Worm (Caenorhabditis elegans) whole organism, L4/young adult: Measurements from ENCODE around the gene btbd-10.

Experiments
- W03F9.2 ChIP-seq: fragments of 150-350 bp; optimal IDR thresholded peaks from 2 replicates; lab custom pipeline; 2014; ENCODE audit warnings: missing biosample characterization, missing genetic modification characterization
- dao-5 ChIP-seq: sonication (generic microtip); optimal IDR thresholded peaks from 2 replicates; lab custom pipeline; 2016; ENCODE audit warnings: missing genotype, missing genetic modification characterization, moderate library complexity, missing compliant biosample characterization
- him-1 ChIP-seq: sonication (generic microtip); optimal IDR thresholded peaks from 2 replicates; lab custom pipeline; 2016; ENCODE audit warnings: missing genotype, missing genetic modification reagents, missing genetic modification characterization, missing compliant biosample characterization

btbd-10 gene

DNA sequence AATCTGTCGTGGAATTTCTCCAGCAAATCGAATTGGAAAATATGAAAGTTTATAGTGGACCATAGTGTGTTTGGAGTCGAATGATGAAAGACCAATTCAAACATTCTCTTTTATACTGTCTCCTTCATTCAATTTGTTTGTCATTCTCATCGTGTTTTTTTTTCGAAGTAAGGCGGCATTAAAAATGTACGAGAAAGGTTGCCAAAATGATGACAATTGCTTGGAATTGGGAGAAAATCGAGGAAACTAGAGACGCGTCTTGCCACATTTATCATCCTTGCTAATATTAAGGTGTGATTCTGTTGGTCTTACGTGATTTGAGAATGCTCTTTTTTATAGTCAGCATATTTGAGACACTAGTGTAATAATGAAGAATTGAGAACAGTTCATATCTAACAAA is 30.1 kb downstream of the btbd-10 start, which contains the start of gene gst-30:
TSS of gene gst-30 (minus strand) at position 101 of the 400 bp plus-strand sequence.
- TF ChIP-seq him-1 (tag; lab: Kevin White, UChicago) (no peak), W03F9.2 (no peak), dao-5 (no peak)

DNA sequence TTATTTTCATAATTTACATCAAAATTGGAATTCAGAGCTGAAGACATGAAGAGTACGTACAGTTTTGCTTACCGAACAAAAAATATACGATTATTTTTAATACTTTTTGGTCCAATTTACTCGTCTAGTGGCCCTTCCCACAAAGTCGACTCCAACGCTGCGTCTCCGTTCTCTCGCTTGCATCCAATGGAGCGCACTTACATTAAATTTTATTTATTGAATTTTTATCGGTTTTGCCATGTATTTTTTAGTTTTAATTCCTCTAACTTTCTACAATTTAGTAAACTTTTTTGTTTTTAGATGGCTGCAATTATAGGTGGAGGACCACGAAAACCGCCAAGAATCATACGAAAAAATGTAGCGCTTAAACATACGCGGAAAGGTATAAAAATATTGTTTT is 30.7 kb downstream of the btbd-10 start, which contains the start of gene ZK546.5:
TSS of gene ZK546.5 (plus strand) at position 301 of the 400 bp plus-strand sequence.
- no peak for TF ChIP-seq him-1 (tag; lab: Kevin White, UChicago)
- TF ChIP-seq dao-5: no peak
- TF ChIP-seq W03F9.2: no peak

DNA sequence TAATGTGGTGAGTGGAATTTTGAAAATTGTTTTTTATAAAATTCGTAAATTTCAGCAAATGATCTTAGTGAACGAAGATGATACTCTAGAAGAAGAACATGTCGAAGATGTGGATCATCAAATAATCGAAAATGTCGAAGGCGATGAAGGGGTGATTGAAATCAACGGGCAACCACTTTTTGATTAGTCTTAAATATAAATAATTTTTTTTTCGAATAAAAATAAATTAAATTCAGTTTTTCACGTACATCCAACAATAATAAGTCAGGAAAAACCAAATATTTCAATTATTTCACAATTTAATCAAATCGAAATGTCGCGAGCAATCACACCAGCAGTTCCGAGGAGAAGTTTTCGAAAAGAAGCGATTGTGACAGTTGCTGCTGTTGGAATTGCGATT is 32.9 kb downstream of the btbd-10 start, which contains the start of gene ZK546.4:
TSS of gene ZK546.4 (plus strand) at position 301 of the 400 bp plus-strand sequence.
- TF ChIP-seq W03F9.2 (no peak), dao-5 (no peak), him-1 (tag; lab: Kevin White, UChicago) (no peak)

DNA sequence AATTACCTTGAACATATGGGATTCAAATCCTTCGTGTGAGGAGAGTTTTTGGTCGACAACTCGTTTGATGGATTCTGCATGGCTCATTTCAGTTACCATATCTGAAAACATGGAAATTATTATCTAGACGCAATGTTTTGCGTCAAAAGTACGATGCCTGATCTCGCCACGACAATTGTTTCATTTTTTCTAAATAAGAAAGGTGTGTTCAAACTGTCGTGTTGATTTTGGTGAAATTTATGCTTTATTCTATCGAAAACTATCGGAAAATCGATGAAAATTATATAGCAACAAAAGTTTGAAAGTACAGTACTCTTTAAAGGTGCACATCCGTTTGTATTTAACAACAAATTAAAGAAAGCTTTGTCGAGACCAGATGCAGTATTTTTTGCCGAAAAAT is 36.2 kb downstream of the btbd-10 start, which contains the start of gene cblc-1:
TSS of gene cblc-1 (minus strand) at position 101 of the 400 bp plus-strand sequence.
- TF ChIP-seq him-1 (tag; lab: Kevin White, UChicago) (no peak), dao-5 (no peak), W03F9.2 (no peak)

DNA sequence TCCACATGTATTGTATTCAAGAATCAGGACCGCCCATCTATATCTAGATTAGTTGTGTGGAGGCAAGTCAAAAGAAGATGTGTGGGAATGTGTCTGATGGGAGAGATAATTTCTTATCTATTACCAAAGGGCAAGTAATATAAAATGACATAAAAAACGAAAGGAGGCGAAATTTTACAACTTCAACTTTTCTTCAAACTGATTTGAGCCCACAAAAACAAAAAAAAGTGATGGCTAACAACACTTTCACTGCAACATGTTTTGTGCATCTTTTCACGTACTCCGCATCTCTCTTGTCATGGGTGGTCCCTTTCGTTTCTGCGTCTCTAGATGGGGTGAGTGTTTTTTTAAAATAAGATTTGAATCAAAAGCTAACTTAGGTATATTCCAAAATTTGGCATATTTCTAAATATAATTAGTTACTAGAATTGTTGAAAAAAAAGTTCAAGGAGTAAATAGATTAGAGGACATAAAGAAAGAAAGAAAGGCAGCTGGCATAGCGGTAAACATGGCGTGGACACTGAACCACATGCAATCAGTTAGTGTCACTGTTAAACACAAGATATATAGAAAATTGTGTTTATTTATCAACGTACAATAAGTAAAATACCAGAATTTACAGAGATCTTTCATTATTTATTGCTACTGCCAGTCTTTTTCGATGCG is 36.9 kb downstream of the btbd-10 start, which contains the start of gene ZK546.19:
TSS of gene ZK546.19 (plus strand) at position 186 of the 666 bp plus-strand sequence.
- TF ChIP-seq him-1 (tag; lab: Kevin White, UChicago) (no peak), dao-5 (no peak), W03F9.2 (no peak)

DNA sequence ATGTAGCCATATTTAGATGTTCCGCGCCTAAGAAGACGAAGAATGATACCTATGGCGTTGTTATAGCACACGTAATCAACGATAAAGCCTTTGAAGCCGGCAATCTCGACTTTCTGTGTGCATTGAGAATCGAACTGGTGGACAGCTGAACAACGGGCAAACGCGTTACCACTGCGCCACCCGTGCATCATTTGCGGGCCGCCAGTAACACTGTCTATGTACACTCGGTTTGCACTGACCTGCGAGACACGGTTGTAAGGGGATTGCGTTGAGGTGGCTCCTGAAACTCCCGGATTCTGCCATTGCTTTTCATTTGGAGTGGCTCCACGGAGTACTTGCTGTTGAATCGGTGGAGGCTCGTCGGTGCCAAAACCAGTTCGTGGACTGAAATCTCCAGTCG is 37.6 kb downstream of the btbd-10 start:
- TF ChIP-seq dao-5: peak; percentile 44
- no peak for TF ChIP-seq W03F9.2

DNA sequence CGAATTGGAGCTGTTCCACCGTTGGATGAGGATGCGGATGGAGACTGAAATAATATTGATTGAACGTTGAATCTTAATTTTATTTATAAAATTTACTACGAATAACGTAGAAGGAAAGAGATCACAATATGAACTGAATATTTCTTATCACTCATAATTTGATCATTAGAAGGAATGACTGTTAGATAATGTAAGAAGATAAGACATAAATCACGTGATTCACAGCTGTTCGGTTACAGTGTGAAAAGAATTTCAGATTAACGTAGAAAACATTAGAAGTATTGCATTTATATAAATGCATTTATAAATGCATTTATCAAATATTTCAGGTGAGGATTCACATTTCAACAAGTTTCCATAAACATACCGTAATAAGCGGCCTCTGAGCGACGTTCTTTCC is 38.0 kb downstream of the btbd-10 start:
- TF ChIP-seq dao-5: no peak
- no peak for TF ChIP-seq W03F9.2
- no peak for TF ChIP-seq him-1 (tag; lab: Kevin White, UChicago)

DNA sequence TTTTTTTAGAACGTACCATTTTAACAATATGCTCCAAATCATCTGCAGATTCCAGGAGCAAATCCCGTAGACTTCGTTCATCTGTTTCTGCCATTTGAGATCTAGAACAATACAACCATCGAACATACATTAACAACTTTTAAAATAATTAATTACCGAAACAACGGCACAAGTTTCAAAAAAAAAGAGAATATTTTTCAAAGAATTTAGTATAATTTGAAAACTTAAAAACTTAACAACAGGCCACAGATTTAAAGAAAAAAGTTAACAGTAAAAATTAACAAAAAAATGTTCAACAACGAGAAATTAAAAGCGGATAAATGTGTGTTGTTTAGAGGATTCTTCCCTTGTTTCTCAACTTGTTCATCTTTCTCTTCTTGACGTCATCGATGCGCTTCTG is 39.0 kb downstream of the btbd-10 start, which contains the start of gene mdt-4:
TSS of gene mdt-4 (minus strand) at position 101 of the 400 bp plus-strand sequence.
- TF ChIP-seq W03F9.2: no peak

DNA sequence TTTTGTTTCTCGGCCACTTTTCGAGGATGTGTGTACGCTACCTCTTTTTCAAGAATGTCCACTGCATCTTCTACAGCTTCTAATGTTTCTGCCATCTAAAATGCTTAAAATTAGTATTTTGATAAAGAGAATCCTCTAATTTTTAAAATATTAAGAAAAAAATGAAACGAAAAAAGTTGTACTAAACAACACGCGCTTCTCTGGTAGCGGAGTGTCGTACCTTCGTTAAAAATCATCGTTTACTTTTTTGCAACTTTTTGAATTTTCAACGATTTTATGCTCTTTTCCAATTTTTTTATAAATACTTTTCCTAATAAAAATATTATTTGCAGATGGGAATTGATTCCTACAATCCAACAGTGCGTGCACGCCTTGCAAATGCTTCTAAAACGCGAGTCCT is 40.9 kb downstream of the btbd-10 start, which contains the start of the genes gldi-11 and ZK546.2:
TSS of gene gldi-11 (minus strand) at position 95 of the 400 bp plus-strand sequence.
TSS of gene ZK546.2 (plus strand) at position 333 of the 400 bp plus-strand sequence.
- no peak for TF ChIP-seq him-1 (tag; lab: Kevin White, UChicago)
- TF ChIP-seq W03F9.2: no peak

DNA sequence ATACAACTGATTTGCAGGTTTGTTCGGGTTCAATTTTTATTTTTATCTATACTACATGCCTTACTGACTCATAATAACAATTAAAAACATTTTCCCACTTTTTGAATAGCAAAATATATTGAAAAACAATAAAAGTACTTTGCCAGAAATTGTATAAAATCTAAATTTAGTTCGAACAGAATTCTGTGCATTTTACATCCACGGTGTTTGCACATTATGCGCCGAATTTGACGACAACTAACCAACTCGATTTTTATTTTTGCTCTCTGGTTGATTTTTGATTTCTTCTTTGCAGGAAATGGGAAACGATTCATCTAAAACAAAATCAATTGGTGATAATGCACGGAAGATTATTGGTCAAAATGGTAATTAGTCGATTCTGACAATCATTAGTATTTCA is 42.0 kb downstream of the btbd-10 start:
- TF ChIP-seq him-1 (tag; lab: Kevin White, UChicago) (no peak), W03F9.2 (no peak), dao-5 (no peak)

DNA sequence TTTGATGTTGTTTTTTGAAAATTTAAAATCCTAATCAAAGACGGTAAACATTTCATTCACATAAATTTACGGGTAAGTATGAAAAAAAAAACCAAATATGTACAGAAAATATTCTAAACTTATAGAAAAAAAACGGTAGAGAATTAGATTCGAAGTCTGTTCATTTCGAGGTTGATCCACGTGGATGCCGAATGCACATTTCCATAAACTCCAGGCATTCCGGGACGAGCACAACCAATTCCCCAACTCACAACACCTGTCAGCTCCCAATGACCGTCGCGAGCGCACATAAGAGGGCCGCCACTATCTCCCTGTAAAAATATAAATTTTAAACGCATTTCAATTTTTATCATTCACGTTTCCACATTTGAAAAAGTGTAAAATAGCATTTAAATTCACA is 43.3 kb downstream of the btbd-10 start:
- TF ChIP-seq dao-5: no peak
- no peak for TF ChIP-seq W03F9.2
- no peak for TF ChIP-seq him-1 (tag; lab: Kevin White, UChicago)

DNA sequence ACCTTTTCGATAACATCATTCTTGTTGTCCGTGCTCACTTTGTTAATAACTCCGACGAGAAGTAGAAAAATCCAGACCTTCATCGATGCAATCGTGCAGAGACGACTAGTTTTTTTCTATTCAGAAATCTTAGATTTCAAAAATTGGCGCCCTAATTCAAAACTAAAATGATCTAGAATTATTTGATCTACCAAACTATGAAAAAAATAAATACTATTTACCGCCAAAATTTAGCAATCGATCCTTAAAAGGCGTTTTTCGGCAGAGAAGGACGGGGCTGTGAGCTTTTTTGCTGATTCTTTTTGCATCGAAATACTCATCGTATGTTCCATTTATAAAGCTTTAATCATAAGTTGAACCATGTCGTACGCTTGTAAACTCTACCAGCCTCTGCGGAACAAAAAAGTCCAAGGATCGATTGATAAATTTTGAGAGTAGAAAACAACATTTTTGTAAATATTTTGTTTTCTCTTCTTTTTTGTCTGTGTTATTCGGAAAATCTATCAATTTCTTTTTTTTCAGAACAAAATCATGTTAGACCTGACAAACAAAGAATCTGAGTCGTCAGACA is 44.7 kb downstream of the btbd-10 start, which contains the start of the genes try-1 and zyg-12:
TSS of gene try-1 (minus strand) at position 148 of the 571 bp plus-strand sequence.
TSS of gene zyg-12 (plus strand) at position 521 of the 571 bp plus-strand sequence.
- TF ChIP-seq him-1 (tag; lab: Kevin White, UChicago) (no peak), dao-5 (no peak), W03F9.2 (no peak)

DNA sequence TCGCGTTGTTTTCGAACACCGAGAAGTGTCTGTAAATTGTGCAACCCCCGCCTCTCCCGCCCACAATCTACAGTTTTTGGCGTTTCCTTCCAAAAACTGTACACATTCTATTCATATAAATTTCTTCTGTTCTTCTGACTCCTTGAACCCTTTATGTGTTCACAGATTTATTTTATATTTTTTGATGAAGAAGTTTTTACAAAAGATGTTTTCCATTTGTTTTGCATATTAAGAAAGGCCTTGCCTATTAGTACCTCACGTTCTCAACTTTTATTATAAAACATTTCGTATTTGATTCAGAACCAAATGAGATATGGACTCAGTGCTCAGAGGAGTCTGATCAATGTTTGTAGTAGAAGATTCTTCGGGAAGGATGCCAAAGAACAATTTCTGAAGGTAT is 48.5 kb downstream of the btbd-10 start, which contains the start of gene ndx-3:
TSS of gene ndx-3 (plus strand) at position 301 of the 400 bp plus-strand sequence.
- no peak for TF ChIP-seq W03F9.2
- no peak for TF ChIP-seq him-1 (tag; lab: Kevin White, UChicago)
- no peak for TF ChIP-seq dao-5

DNA sequence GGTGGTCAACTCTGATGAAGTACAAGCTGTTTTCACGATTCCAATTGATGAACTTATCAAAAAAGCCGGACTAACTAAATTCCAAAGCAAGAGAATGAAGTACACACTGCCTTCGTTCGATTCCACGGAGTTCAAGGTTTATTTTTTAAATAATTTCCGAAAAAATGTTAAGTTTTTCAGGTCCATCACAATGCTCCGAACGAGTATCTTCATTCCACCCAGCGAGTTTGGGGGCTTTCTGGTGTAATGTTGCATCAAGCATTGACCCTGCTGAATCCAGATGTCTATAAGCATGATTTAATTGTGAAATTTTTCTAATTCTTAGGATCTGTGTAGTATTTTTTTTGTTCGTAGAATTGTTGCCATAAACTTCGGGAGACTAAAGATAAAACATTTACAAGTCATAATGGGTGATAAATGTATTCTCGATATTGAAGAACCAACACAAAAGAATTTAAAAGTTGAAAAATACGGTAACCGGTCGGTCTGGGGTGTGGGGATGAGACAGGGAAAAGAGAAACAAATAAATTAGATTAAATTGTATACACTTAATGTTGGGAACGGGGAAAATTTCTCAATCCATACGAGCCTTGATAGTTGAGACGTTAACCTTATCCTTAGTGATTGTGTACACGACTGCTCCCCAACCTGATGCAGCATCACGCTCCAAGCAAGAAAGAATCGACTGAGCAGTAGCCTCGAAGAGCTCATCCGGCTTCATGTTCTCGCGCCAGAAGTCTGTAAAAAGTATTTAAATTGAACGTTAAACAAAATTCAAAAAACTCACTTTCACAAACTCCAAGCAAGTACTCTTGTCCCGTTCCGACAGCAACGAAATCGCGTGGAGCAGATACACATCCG is 49.5 kb downstream of the btbd-10 start:
- no peak for TF ChIP-seq him-1 (tag; lab: Kevin White, UChicago)
- no peak for TF ChIP-seq W03F9.2
- TF ChIP-seq dao-5: no peak
